Worm (Caenorhabditis elegans): ENCODE data around the gene Y75B8A.44.

Gene Y75B8A.44

DNA sequence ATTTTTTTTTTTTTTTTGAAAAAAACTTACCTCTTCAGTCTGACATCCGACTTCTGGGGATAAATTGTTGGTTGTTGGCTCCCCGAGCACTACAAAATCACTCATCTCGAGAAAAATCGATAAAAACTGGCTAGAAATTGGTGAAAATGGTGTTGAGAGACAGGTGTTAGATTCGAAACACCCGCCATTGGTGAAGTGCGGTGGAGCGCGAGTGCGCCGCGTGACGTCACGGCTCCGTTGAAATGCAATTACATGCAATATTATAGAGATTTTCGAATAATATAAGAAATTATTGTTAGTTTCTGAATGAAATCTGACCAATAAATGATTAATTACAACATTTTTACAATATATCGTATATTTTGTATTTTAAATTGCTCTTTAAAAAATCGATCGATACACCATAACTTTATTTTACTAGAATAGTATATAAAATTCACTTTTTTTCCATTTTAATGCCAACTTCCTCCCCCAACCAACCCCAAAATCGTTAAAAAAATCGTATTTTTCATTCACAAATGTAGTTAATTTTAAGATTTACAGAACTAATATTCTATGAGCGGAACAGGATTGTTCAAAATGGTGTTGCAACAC lies 31.9 kb downstream of the Y75B8A.44 start, which contains the start of the genes Y75B8A.18 and Y75B8A.19 (continued):
- TF ChIP-seq blmp-1 (tag; optimal IDR thresholded peaks at IDR 0.05; ENCODE audit: insufficient read depth), result no peak
- peak; percentile 62 for TF ChIP-seq crh-2 (tag; optimal IDR thresholded peaks at IDR 0.05)
- no peak for TF ChIP-seq nhr-77 (tag; optimal IDR thresholded peaks at IDR 0.05)
- TF ChIP-seq lsy-2 (tag; optimal IDR thresholded peaks at IDR 0.05), result peak; percentile 22 to 82
- TF ChIP-seq lin-13 (GFP tag; optimal IDR thresholded peaks at IDR 0.05), result peak; percentile 40
- TF ChIP-seq mab-5 (tag; optimal IDR thresholded peaks at IDR 0.05), result no peak
- peak; percentile 47 for TF ChIP-seq nhr-25 (tag; optimal IDR thresholded peaks at IDR 0.05)
- peak; percentile 32 for TF ChIP-seq sma-3 (GFP tag; optimal IDR thresholded peaks at IDR 0.05)

DNA sequence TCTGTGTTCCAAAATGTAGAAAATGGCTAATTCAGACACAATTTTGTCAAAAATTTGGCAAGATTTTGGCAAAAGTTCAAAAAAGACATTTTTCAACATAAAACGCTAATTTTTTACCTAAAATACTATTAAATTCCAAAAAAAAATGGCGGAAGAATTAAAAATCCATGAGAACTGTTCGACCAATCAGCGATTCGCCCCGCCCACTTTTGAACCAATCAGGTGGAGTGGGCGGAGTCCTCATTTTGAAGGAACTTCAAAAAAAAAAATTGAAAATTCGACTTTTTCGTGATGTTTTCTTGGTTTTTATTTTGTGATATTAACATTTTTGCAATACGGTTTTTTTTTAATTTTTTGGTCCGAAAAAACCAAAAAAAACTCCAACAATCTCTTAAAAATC lies 33.6 kb downstream of the Y75B8A.44 start:
- TF ChIP-seq nhr-23 (tag; optimal IDR thresholded peaks at IDR 0.05) (no peak), ztf-11 (tag; optimal IDR thresholded peaks at IDR 0.05) (no peak), sma-3 (GFP tag; optimal IDR thresholded peaks at IDR 0.05) (no peak), dmd-4 (tag; optimal IDR thresholded peaks at IDR 0.05) (no peak), ama-1 (optimal IDR thresholded peaks at IDR 0.05) (no peak), mdl-1 (tag; optimal IDR thresholded peaks at IDR 0.05) (no peak), R02D3.7 (tag; optimal IDR thresholded peaks at IDR 0.05) (no peak), unc-39 (tag; optimal IDR thresholded peaks at IDR 0.05) (no peak), sem-4 (tag; optimal IDR thresholded peaks at IDR 0.05) (no peak), nhr-11 (tag; optimal IDR thresholded peaks at IDR 0.05) (no peak), ceh-16 (tag; optimal IDR thresholded peaks at IDR 0.05) (no peak), aly-2 (tag; optimal IDR thresholded peaks at IDR 0.05) (no peak), nhr-129 (tag; optimal IDR thresholded peaks at IDR 0.05) (no peak), lin-11 (tag; optimal IDR thresholded peaks at IDR 0.05) (no peak), zag-1 (tag; optimal IDR thresholded peaks at IDR 0.05) (no peak)

DNA sequence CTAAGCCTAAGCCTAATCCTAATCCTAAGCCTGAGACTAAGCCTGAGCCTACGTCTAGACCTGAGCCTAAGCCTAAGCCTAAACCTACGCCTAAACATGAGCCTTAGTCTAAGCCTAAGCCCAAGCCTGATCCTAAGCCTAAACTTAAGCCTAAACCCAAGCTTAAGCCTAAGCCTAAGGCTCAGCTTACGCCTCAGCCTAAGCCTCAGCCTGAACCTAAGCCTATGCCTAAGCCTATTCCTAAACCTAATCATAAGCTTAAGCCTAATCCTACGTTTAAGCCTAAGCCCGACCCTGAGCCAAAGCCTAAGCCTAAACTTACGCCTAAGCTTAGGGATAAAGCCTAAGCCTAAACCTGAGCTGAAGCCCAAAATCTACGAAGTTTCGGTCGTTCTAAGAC lies 35.9 kb downstream of the Y75B8A.44 start:
- TF ChIP-seq alr-1 (tag; optimal IDR thresholded peaks at IDR 0.05) (no peak), sem-4 (tag; optimal IDR thresholded peaks at IDR 0.05) (no peak), fos-1 (tag; optimal IDR thresholded peaks at IDR 0.05) (no peak), aly-2 (tag; optimal IDR thresholded peaks at IDR 0.05) (no peak), nhr-10 (tag; optimal IDR thresholded peaks at IDR 0.05) (no peak), ama-1 (optimal IDR thresholded peaks at IDR 0.05) (no peak), nhr-12 (tag; optimal IDR thresholded peaks at IDR 0.05) (no peak), lin-13 (GFP tag; optimal IDR thresholded peaks at IDR 0.05) (no peak), ztf-11 (tag; optimal IDR thresholded peaks at IDR 0.05) (no peak), lin-11 (tag; optimal IDR thresholded peaks at IDR 0.05) (no peak), nhr-237 (tag; optimal IDR thresholded peaks at IDR 0.05) (no peak), gmeb-1 (tag; optimal IDR thresholded peaks at IDR 0.05) (no peak), zag-1 (tag; optimal IDR thresholded peaks at IDR 0.05) (no peak), mbf-1 (tag; optimal IDR thresholded peaks at IDR 0.05) (no peak), unc-62 (GFP tag; optimal IDR thresholded peaks at IDR 0.05) (no peak), egl-27 (tag; optimal IDR thresholded peaks at IDR 0.05) (no peak), blmp-1 (tag; optimal IDR thresholded peaks at IDR 0.05; ENCODE audit: insufficient read depth) (no peak), lin-39 (tag; optimal IDR thresholded peaks at IDR 0.05) (no peak)

DNA sequence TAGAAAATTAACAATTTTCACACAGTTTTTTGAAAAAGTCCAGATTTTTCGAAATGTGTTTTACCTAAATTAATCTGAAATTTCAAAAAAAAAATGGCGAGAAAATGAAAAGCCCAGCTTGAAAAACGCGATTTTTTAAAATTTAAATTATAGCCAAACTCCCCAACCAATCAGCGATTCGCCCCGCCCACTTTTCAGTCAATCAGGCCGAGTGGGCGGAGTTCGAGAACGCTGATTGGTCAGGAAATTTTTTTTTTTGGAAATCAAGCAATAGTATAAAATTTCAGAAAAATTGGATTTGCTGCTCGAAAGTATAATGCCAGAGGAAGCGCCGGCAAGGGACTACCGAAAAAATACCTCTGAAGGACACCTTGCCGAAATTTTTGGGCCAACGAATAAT lies 37.2 kb downstream of the Y75B8A.44 start:
- no peak for TF ChIP-seq nhr-10 (tag; optimal IDR thresholded peaks at IDR 0.05)
- TF ChIP-seq R02D3.7 (tag; optimal IDR thresholded peaks at IDR 0.05), result no peak
- TF ChIP-seq skn-1 (tag; optimal IDR thresholded peaks at IDR 0.05), result no peak
- TF ChIP-seq ZK546.5 (tag; optimal IDR thresholded peaks at IDR 0.05), result no peak
- TF ChIP-seq gmeb-1 (tag; optimal IDR thresholded peaks at IDR 0.05), result no peak
- no peak for TF ChIP-seq dmd-4 (tag; optimal IDR thresholded peaks at IDR 0.05)
- TF ChIP-seq unc-62 (GFP tag; optimal IDR thresholded peaks at IDR 0.05), result no peak
- no peak for TF ChIP-seq elt-3 (tag; optimal IDR thresholded peaks at IDR 0.05)
- no peak for TF ChIP-seq nhr-25 (tag; optimal IDR thresholded peaks at IDR 0.05)
- no peak for TF ChIP-seq lin-39 (tag; optimal IDR thresholded peaks at IDR 0.05)
- TF ChIP-seq lin-11 (tag; optimal IDR thresholded peaks at IDR 0.05), result no peak
- TF ChIP-seq nhr-6 (tag; optimal IDR thresholded peaks at IDR 0.05), result no peak

DNA sequence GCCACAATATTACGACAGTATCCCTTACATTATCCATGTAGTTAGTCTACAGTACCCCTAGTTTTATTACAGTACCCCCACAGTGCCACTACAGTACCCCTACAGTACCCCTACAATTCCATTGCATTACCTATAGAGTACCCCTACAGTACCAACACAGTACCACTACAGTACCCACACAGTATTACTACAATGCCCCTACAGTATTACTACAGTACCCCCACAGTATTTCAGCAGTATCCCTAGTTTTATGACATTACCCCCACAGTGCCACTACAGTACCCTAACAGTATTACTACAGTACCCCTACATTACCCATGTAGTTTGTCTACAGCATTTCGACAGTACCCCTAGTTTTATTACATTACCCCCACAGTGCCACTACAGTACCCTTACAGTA lies 39.2 kb downstream of the Y75B8A.44 start:
- no peak for TF ChIP-seq aly-2 (tag; optimal IDR thresholded peaks at IDR 0.05)
